Fruit fly (Drosophila melanogaster) S2 (cell line): ENCODE data around the gene CG6686.
"Not testable (repeated sequence)": the region's sequence is repeated elsewhere in the genome, so short reads cannot be mapped to it uniquely, and the experiment has no call there.

ENCODE experiments used
- CG8478 ChIP-seq: fragments of >200 bp; optimal IDR thresholded peaks from 2 replicates; lab custom pipeline; 2018
- CTCF ChIP-seq, 2 experiments: fragments of >200 bp; optimal IDR thresholded peaks; 2 replicates each; lab custom pipeline; 2018

Gene CG6686

DNA sequence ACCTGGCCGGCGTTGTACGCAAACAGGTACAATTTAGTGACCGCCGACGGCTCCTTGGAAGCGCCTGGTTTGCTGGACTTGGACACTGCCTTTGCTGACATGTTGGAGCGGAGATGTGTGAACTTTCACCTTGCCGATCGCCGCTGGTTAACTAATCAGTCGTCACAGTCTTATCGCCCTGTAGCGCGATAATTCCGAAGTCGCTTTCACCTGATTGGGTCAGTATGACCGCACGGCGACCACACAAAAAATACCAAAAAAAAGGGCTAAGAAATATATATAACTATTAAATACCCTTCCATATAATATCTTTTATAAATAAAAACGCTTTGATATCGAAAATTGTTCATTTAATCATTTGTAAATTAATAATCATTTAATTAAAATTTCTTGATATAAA, 14.2 kb upstream of the CG6686 start, which contains the start of gene Hacd1:
Gene Hacd1, minus strand, starts transcription at position 216 of the 400 bp plus-strand sequence.
- TF ChIP-seq CG8478 (lab: Kevin White, UChicago) (no peak), CTCF (optimal IDR thresholded peaks at IDR 0.05; lab: Kevin White, UChicago) (no peak)

DNA sequence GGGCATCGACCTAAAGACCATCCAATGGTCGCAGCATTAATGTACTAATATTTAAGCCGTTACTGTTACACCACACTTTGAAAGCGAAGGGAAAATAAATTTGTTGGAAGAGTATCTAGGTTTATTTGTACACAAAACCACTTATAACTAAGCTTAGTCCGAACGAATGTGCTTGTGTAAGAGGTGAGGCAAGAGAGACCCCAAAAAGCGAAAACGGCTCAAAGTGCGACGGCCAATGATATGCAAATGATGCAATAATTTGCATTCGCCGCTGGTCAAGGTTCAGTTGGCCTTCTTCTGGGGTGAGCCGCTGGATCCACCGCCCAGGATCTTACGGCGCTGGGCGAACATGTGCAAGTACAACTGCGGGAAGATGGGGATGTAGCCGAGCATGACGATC, 13.3 kb upstream of the CG6686 start:
- TF ChIP-seq CG8478 (lab: Kevin White, UChicago), result no peak
- no peak for TF ChIP-seq CTCF (optimal IDR thresholded peaks at IDR 0.05; lab: Kevin White, UChicago)

DNA sequence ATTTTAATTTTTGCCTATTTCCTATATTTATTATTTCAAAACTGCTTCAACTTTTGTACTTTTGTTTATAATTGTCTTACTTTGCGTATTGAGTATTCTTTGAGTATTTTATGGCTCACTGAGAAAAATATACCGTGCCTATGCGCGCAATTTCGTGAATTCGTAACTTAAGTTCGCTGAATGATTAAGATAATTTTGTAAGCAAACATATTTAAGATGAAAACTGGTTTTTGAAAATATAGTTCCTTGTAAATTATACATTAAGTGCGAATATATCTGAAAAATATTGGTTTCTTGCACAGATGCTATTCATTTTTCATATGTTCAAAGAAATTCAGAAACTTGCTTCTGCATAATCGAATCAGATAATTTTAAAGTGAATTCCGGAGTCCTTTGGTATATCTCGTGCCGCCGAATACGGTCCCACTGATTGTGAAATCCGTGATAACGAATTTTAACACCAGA, 11.4 kb upstream of the CG6686 start, which contains the start of the genes CG18787 and Nfs1:
Gene CG18787, minus strand, starts transcription at position 101 of the 465 bp plus-strand sequence.
Gene Nfs1, plus strand, starts transcription at position 415 of the 465 bp plus-strand sequence.
- not testable (repeated sequence) for TF ChIP-seq CG8478 (lab: Kevin White, UChicago); CTCF (optimal IDR thresholded peaks at IDR 0.05; lab: Kevin White, UChicago)

DNA sequence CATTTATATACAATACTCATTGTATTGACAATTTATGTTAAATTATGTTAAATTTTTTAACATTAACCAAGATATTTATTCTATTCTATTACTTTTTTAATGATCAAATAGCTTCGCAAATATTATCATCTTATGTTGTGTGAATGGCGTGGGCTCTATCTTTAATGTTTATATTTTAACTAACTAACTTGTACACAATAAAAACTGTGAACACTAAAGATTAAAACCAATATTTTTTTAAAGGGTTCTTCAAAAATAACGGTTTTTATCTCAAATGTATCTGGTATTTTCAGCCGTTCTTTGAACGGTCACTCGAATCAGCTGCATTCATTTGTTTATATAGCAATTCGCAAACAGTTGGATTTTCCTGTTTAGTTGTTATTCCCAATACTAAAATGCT, 8.7 kb upstream of the CG6686 start, which contains the start of gene Ada1-1:
Gene Ada1-1, plus strand, starts transcription at position 301 of the 400 bp plus-strand sequence.
- TF ChIP-seq CG8478 (lab: Kevin White, UChicago); CTCF (optimal IDR thresholded peaks at IDR 0.05; lab: Kevin White, UChicago): not testable (repeated sequence)

DNA sequence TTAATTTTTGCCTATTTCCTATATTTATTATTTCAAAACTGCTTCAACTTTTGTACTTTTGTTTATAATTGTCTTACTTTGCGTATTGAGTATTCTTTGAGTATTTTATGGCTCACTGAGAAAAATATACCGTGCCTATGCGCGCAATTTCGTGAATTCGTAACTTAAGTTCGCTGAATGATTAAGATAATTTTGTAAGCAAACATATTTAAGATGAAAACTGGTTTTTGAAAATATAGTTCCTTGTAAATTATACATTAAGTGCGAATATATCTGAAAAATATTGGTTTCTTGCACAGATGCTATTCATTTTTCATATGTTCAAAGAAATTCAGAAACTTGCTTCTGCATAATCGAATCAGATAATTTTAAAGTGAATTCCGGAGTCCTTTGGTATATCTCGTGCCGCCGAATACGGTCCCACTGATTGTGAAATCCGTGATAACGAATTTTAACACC, 7.5 kb upstream of the CG6686 start, which contains the start of the genes CG18789 and Qtzl:
Gene CG18789, minus strand, starts transcription at position 101 of the 459 bp plus-strand sequence.
Gene Qtzl, plus strand, starts transcription at position 409 of the 459 bp plus-strand sequence.
- not testable (repeated sequence) for TF ChIP-seq CTCF (optimal IDR thresholded peaks at IDR 0.05; lab: Kevin White, UChicago); CG8478 (lab: Kevin White, UChicago)

DNA sequence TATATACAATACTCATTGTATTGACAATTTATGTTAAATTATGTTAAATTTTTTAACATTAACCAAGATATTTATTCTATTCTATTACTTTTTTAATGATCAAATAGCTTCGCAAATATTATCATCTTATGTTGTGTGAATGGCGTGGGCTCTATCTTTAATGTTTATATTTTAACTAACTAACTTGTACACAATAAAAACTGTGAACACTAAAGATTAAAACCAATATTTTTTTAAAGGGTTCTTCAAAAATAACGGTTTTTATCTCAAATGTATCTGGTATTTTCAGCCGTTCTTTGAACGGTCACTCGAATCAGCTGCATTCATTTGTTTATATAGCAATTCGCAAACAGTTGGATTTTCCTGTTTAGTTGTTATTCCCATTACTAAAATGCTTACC, 4.8 kb upstream of the CG6686 start, which contains the start of gene Ada1-2:
Gene Ada1-2, plus strand, starts transcription at position 301 of the 400 bp plus-strand sequence.
- not testable (repeated sequence) for TF ChIP-seq CTCF (optimal IDR thresholded peaks at IDR 0.05; lab: Kevin White, UChicago); CG8478 (lab: Kevin White, UChicago)

DNA sequence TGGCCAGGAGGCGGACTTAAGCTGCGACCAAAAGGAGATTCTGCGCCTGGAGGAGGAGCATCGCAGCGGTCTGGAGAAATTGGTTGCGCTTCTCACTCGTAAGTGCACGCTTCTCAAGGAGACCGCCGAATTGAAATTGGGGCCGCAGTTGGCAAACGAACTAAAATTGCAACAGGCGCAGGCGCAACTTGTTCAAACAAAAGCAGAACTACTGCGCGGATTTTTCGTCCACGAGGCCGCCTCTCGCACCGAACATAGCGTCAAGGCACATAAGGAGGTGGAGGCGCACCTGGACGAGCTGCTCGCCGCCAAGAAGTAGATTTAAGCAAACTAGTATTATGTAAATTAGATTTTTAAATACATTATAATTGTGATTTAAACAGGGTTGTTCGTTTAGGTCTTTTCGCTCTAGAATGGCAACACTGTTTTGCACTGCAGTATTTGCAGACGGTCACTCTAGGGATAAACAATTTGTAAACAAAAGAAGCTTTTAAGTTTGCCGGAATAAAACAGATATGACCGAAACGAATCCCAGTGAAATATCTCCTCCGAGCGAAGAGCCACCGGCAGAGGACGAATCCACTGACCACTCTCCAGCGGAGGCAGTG, 2.7 kb upstream of the CG6686 start, which contains the start of gene escl:
Gene escl, plus strand, starts transcription at position 470 of the 608 bp plus-strand sequence.
- no peak for TF ChIP-seq CTCF (optimal IDR thresholded peaks at IDR 0.05; lab: Kevin White, UChicago)
- TF ChIP-seq CG8478 (lab: Kevin White, UChicago), result no peak

DNA sequence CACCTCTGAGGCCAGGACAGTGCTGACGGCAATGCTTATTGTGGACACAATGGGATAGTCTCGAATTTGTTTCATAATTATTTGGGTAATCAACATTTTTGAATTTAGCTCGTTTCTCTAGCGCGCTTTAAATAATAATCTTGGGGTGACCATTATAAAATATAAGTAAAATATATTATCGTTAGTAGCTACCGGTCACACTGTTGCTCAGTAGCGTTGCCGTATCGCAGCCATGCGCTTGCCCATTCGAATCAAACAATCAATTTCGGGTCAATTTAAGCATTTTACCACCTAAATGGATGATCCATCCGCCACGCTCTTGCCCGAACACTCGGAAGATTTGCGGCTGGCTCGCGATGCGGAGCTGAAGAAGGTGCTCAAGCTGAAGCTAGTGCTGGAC, 1.9 kb upstream of the CG6686 start, which contains the start of the genes zuc and dgt2:
Gene zuc, minus strand, starts transcription at position 154 of the 400 bp plus-strand sequence.
Gene dgt2, plus strand, starts transcription at position 208 of the 400 bp plus-strand sequence.
- no peak for TF ChIP-seq CTCF (optimal IDR thresholded peaks at IDR 0.05; lab: Kevin White, UChicago)
- TF ChIP-seq CG8478 (lab: Kevin White, UChicago), result no peak

DNA sequence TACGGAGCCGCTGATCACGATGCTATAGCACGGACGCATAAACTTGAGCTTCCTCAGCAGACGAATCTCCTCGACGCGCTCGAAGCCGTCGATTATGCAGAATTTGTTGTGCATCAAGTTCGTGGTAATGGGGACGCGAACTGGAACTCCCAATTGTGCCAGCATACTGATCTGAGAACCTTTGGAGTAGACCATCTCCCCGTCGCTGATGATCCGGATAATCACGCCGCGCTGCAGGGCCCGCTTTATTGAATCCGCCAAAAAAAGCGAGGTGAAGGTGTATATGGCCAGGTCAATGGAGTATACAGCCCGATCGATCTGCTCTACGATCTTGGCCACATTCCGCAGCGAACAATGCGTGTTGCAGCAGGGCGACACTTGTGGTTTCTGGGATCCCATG, 1.4 kb upstream of the CG6686 start:
- TF ChIP-seq CG8478 (lab: Kevin White, UChicago), result no peak
- TF ChIP-seq CTCF (optimal IDR thresholded peaks at IDR 0.05; lab: Kevin White, UChicago), result no peak

DNA sequence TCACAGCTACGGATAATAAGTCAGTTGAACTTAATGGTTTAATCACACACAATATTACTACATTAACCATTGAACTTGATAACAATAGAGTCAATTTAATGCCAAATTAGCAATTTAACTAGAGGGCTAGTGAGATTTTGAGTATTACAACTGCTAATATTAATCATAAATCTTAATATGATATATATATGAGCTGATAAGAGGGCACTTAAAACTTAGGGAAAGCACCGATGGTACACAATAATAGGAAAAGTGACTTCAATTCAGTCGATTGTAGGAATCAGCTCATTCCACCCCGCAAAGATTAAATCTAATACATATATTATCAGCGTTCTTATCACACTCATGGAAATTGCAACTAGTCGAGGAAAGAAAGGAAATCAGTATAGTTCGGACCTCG, 6.6 kb downstream of the CG6686 start, which contains the start of gene CG16965:
Gene CG16965, plus strand, starts transcription at position 382 of the 400 bp plus-strand sequence.
- no peak for TF ChIP-seq CG8478 (lab: Kevin White, UChicago)
- no peak for TF ChIP-seq CTCF (optimal IDR thresholded peaks at IDR 0.05; lab: Kevin White, UChicago)

DNA sequence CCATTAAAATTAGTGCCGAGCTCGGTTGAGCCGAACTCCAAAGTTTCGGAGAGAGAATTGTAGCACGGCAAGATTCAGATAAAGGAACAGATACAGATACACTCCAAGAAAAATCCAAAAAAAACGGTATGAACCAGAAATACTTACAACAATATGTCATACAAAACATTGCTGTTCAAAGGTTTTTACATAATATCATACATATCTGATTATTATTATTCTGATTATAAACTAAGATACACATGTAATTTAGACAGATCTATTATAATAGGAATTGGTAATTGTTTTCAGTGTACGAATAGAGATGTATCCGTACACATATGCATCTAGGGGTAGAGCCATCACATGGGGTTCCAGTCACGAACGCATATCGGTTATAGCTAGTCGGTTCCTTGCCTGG, 7.8 kb downstream of the CG6686 start:
- TF ChIP-seq CTCF (optimal IDR thresholded peaks at IDR 0.05; lab: Kevin White, UChicago), result no peak
- no peak for TF ChIP-seq CG8478 (lab: Kevin White, UChicago)

DNA sequence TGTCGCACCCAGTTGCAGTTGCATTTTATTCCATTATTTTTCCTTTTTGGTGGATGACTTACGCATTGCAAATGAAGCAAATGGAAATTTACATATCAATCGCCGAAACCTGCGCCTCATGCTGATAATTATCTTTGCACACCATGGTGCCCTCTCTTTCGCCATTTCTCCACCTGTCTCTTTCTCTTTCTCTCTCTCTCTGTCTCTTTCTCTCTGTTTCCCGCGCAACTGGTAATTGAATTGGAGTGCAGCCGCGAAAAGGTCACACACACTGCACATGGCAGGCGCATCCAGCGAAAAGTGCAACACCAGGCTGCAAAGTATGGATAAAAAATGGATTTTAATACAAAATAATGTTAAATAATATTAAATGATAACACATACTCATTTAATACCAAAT, 10.1 kb downstream of the CG6686 start:
- no peak for TF ChIP-seq CTCF (optimal IDR thresholded peaks at IDR 0.05; lab: Kevin White, UChicago)
- TF ChIP-seq CG8478 (lab: Kevin White, UChicago), result no peak

DNA sequence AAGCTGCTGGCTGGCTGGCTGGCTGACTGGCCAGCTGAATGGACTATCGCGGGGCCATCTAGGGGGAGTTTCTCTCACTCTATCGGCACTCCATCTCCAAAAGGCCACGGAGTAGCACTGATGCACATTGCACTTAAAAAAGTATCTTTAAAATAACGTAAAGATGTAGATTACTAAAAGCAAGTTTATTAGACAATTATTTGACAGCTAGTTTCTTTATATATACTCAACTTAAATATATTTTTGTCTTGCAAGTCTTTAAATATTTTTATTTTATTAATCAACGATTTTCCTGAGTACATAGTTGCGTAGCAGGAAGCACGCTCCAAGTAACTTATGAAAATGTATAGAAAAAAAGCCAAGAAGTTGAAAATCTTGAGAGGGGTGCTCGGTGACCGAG, 10.9 kb downstream of the CG6686 start:
- TF ChIP-seq CG8478 (lab: Kevin White, UChicago), result no peak

DNA sequence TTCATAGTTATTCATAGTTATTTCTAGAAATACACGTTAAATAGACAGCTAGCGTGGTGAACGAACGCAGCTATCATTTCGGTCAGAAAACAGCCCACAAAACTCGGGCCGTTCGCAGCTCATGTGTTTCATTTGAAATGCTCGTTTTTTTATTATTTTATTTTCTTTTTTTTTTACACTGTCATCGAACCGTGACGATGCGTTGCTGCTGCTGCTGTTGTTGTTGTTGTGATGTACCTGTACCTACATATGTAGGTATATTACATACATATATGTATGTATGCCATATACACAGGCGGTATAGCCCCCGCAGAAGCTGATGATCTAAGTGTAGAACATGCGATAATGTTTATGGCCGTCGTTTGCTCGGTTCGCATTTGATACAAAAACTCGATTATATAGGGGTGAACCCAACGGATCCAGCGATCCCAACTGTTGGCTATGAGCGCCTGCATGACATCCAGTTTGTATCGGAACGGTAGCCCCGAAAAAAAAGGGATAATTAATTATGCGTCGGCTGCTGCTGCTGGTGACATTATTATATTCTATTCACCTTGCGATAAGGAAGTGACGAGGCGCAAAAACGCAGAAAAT, 14.6 kb downstream of the CG6686 start:
- no peak for TF ChIP-seq CTCF (optimal IDR thresholded peaks at IDR 0.05; lab: Kevin White, UChicago)
- no peak for TF ChIP-seq CG8478 (lab: Kevin White, UChicago)
